Worm (Caenorhabditis elegans): Measurements from ENCODE around the gene mls-1.
A peak's percentile ranks its signal among the peaks of the same experiment; 100 is the strongest.

The mls-1 gene

ce11 chrIII:7462295-7462694, 2.2 kb downstream of the mls-1 start, which contains the start of gene fipr-20:
Gene fipr-20, minus strand, starts transcription at chrIII:7462395.
- TF ChIP-seq cebp-2 (GFP tag; IDR thresholded peaks at IDR 0.05) (no peak), F23B12.7 (tag; optimal IDR thresholded peaks at IDR 0.05; ENCODE audit: insufficient read depth) (no peak), F22D6.2 (tag; optimal IDR thresholded peaks at IDR 0.05) (no peak), B0336.3 (GFP tag; IDR thresholded peaks at IDR 0.05) (no peak), mcd-1 (GFP tag; IDR thresholded peaks at IDR 0.05) (no peak), chd-7 (tag; optimal IDR thresholded peaks at IDR 0.05) (no peak), F52B5.7 (tag; optimal IDR thresholded peaks at IDR 0.05) (no peak), lir-1 (GFP tag; conservative IDR thresholded peaks at IDR 0.05) (no peak), lin-54 (GFP tag; optimal IDR thresholded peaks at IDR 0.05) (no peak), let-607 (tag; optimal IDR thresholded peaks at IDR 0.05) (no peak), rcor-1 (GFP tag; IDR thresholded peaks at IDR 0.05) (no peak), atf-7 (tag; optimal IDR thresholded peaks at IDR 0.05) (no peak), madf-10 (tag; optimal IDR thresholded peaks at IDR 0.05) (no peak), nhr-179 (tag; optimal IDR thresholded peaks at IDR 0.05) (no peak), ets-4 (GFP tag; optimal IDR thresholded peaks at IDR 0.05) (no peak), hmg-1.2 (GFP tag; IDR thresholded peaks at IDR 0.05) (no peak), madf-6 (GFP tag; IDR thresholded peaks at IDR 0.05) (no peak), attf-5 (GFP tag; optimal IDR thresholded peaks at IDR 0.05) (no peak), snpc-4 (GFP tag; optimal IDR thresholded peaks at IDR 0.05) (no peak), snpc-4 (tag; optimal IDR thresholded peaks at IDR 0.05) (no peak), egl-18 (GFP tag; IDR thresholded peaks at IDR 0.05) (no peak)

- TF ChIP-seq zfh-2 (GFP tag; conservative IDR thresholded peaks at IDR 0.05) = no peak
- peak; percentile 55; the same call in 1 of the 2 replicates for TF ChIP-seq ceh-91 (GFP tag; IDR thresholded peaks at IDR 0.05)
- peak; percentile 63 for TF ChIP-seq xnd-1 (tag; optimal IDR thresholded peaks at IDR 0.05)
- peak; percentile 77 for TF ChIP-seq mcd-1 (GFP tag; IDR thresholded peaks at IDR 0.05)
- no peak for TF ChIP-seq C17E4.6 (GFP tag; IDR thresholded peaks at IDR 0.05)
- no peak for TF ChIP-seq madf-3 (GFP tag; IDR thresholded peaks at IDR 0.05)
- no peak for TF ChIP-seq T07F8.4 (tag; optimal IDR thresholded peaks at IDR 0.05)
- TF ChIP-seq F57A8.1 (GFP tag; optimal IDR thresholded peaks at IDR 0.05) = no peak
- no peak for TF ChIP-seq ama-1 (optimal IDR thresholded peaks at IDR 0.05)
- no peak for TF ChIP-seq ama-1 (GFP tag; optimal IDR thresholded peaks at IDR 0.05)
- TF ChIP-seq pbrm-1 (GFP tag; IDR thresholded peaks at IDR 0.05) = 0 out of 2 replicates have a peak, but pooled peaks have one; percentile 8
- TF ChIP-seq snpc-1.1 (tag; optimal IDR thresholded peaks at IDR 0.05; ENCODE audit: insufficient read depth) = no peak
- peak; percentile 84 for TF ChIP-seq lsl-1 (GFP tag; optimal IDR thresholded peaks at IDR 0.05)
- peak; percentile 78 for TF ChIP-seq madf-6 (GFP tag; IDR thresholded peaks at IDR 0.05)
- TF ChIP-seq F33H1.4 (GFP tag; IDR thresholded peaks at IDR 0.05) = peak; percentile 78
- no peak for TF ChIP-seq attf-5 (GFP tag; optimal IDR thresholded peaks at IDR 0.05)
- no peak for TF ChIP-seq nfyb-1 (GFP tag; IDR thresholded peaks at IDR 0.05)
- TF ChIP-seq F37B4.10 (GFP tag; IDR thresholded peaks at IDR 0.05) = no peak
- no peak for TF ChIP-seq F57C9.4 (tag; optimal IDR thresholded peaks at IDR 0.05)
- no peak for TF ChIP-seq F10E7.11 (tag; optimal IDR thresholded peaks at IDR 0.05)
- TF ChIP-seq egl-44 (GFP tag; IDR thresholded peaks at IDR 0.05) = no peak
- peak; percentile 14 for TF ChIP-seq pha-4 (tag; optimal IDR thresholded peaks at IDR 0.05)
- TF ChIP-seq dox-1 (GFP tag; IDR thresholded peaks at IDR 0.05) = peak; percentile 27; the same call in 1 of the 2 replicates
Observed at ce11 chrIII:7463438-7464008, 3.4 kb downstream of the mls-1 start, which contains the start of gene H14A12.3. Gene H14A12.3, plus strand, starts transcription at chrIII:7463797.

All from whole organism, young adult.